Fruit fly (Drosophila melanogaster) whole organism, embryonic: ENCODE data around the gene RhoGEF4.

Source experiments
- BEAF-32 ChIP-seq: fragments of 200-800 bp; sonication (Bioruptor generic); optimal IDR thresholded peaks from 3 replicates; lab custom pipeline; 2017; ENCODE audit warnings: missing biosample characterization, missing genetic modification characterization, mild to moderate bottlenecking, moderate library complexity, missing genetic modification reagents
- CG10267 ChIP-seq: fragments of 200-800 bp; sonication (Bioruptor generic); optimal IDR thresholded peaks from 2 replicates; lab custom pipeline; 2018; ENCODE audit warnings: missing biosample characterization, mild to moderate bottlenecking, missing genetic modification characterization, moderate library complexity
- CG10431 ChIP-seq: fragments of 200-800 bp; sonication (Bioruptor generic); optimal IDR thresholded peaks from 3 replicates; lab custom pipeline; 2018; ENCODE audit warnings: missing biosample characterization, mild to moderate bottlenecking, missing genetic modification characterization
- CG11696 ChIP-seq: fragments of 200-800 bp; sonication (Bioruptor generic); IDR thresholded peaks from 2 replicates; pipeline ENCODE4 v1.3.6; 2022; ENCODE audit warnings: missing biosample characterization, missing genetic modification characterization
- CG12391 ChIP-seq: fragments of 200-800 bp; sonication (Bioruptor generic); optimal IDR thresholded peaks from 3 replicates; lab custom pipeline; 2018; ENCODE audit warnings: missing biosample characterization, mild to moderate bottlenecking, missing genetic modification characterization, moderate library complexity
- CG14667 ChIP-seq: fragments of 200-800 bp; sonication (Bioruptor generic); IDR thresholded peaks from 2 replicates; pipeline ENCODE4 v1.3.6; 2022; ENCODE audit warnings: missing biosample characterization, missing genetic modification characterization
- CG1603 ChIP-seq: fragments of 200-800 bp; sonication (Bioruptor generic); optimal IDR thresholded peaks from 2 replicates; lab custom pipeline; 2019; ENCODE audit warnings: missing biosample characterization, mild to moderate bottlenecking, missing genetic modification characterization, moderate library complexity
- CG17186 ChIP-seq: fragments of 200-800 bp; sonication (Bioruptor generic); optimal IDR thresholded peaks from 3 replicates; lab custom pipeline; 2017; ENCODE audit warnings: missing biosample characterization, missing genetic modification reagents, missing genetic modification characterization
- CG17361 ChIP-seq: fragments of 200-800 bp; sonication (Bioruptor generic); IDR thresholded peaks from 3 replicates; pipeline ENCODE4 v1.3.6; 2022; ENCODE audit warnings: missing biosample characterization, missing genetic modification characterization
- CG1792 ChIP-seq: fragments of 200-800 bp; sonication (Bioruptor generic); optimal IDR thresholded peaks from 2 replicates; lab custom pipeline; 2016; ENCODE audit warnings: missing biosample characterization, missing genetic modification characterization
- CG30020 ChIP-seq: fragments of 200-800 bp; optimal IDR thresholded peaks from 2 replicates; lab custom pipeline; 2019; ENCODE audit warnings: missing biosample characterization, mild to moderate bottlenecking, missing genetic modification characterization, moderate library complexity
- CG33557 ChIP-seq: fragments of 200-800 bp; sonication (Bioruptor generic); optimal IDR thresholded peaks from 2 replicates; lab custom pipeline; 2019; ENCODE audit warnings: missing biosample characterization, mild to moderate bottlenecking, missing genetic modification characterization, moderate library complexity
- CG42726 ChIP-seq: fragments of 200-800 bp; sonication (Bioruptor generic); IDR thresholded peaks from 2 replicates; pipeline ENCODE4 v1.3.6; 2022; ENCODE audit warnings: missing biosample characterization, missing genetic modification characterization; ENCODE audit not compliant: partially characterized antibody
- CG4282 ChIP-seq: fragments of 200-800 bp; sonication (Bioruptor generic); optimal IDR thresholded peaks from 2 replicates; lab custom pipeline; 2016; ENCODE audit warnings: missing biosample characterization, missing genetic modification characterization
- CG4617 ChIP-seq: fragments of 200-800 bp; sonication (Bioruptor generic); optimal IDR thresholded peaks from 3 replicates; lab custom pipeline; 2016; ENCODE audit warnings: missing biosample characterization, missing genetic modification characterization, borderline replicate concordance
- CG4820 ChIP-seq: fragments of 200-800 bp; sonication (Bioruptor generic); optimal IDR thresholded peaks from 3 replicates; lab custom pipeline; 2016; ENCODE audit warnings: missing biosample characterization, missing genetic modification characterization
- CG6175 ChIP-seq: fragments of 200-800 bp; sonication (Bioruptor generic); IDR thresholded peaks from 3 replicates; pipeline ENCODE4 v1.3.6; 2022; ENCODE audit warnings: missing biosample characterization, missing genetic modification characterization
- CG7556 ChIP-seq: fragments of 200-800 bp; sonication (Bioruptor generic); optimal IDR thresholded peaks from 2 replicates; lab custom pipeline; 2017; ENCODE audit warnings: missing biosample characterization, mild to moderate bottlenecking, missing genetic modification characterization
- CG7839 ChIP-seq: fragments of 200-800 bp; sonication (Bioruptor generic); optimal IDR thresholded peaks from 3 replicates; lab custom pipeline; 2018; ENCODE audit warnings: missing biosample characterization, mild to moderate bottlenecking, missing genetic modification characterization, moderate library complexity
- CG9727 ChIP-seq: fragments of 200-800 bp; sonication (Bioruptor generic); optimal IDR thresholded peaks from 3 replicates; lab custom pipeline; 2017; ENCODE audit warnings: missing biosample characterization, mild to moderate bottlenecking, missing genetic modification characterization
- CG9876 ChIP-seq: fragments of 200-800 bp; sonication (Bioruptor generic); optimal IDR thresholded peaks from 2 replicates; lab custom pipeline; 2016; ENCODE audit warnings: missing biosample characterization, missing genetic modification characterization
- CHES-1-like ChIP-seq: fragments of 200-800 bp; sonication (Bioruptor generic); optimal IDR thresholded peaks from 2 replicates; lab custom pipeline; 2016; ENCODE audit warnings: missing biosample characterization, missing genetic modification characterization
- CkIIα-i1 ChIP-seq: fragments of 200-800 bp; sonication (Bioruptor generic); IDR thresholded peaks from 2 replicates; pipeline ENCODE4 v1.3.6; 2022; ENCODE audit warnings: missing biosample characterization, missing genetic modification characterization
- Dbx ChIP-seq: fragments of 200-800 bp; sonication (Bioruptor generic); IDR thresholded peaks from 3 replicates; pipeline ENCODE4 v1.3.6; 2022; ENCODE audit warnings: missing biosample characterization, missing genetic modification characterization
- E2f1 ChIP-seq: fragments of 200-800 bp; sonication (Bioruptor generic); IDR thresholded peaks from 2 replicates; pipeline ENCODE4 v1.3.6; 2022; ENCODE audit warnings: missing biosample characterization, missing genetic modification characterization
- H15 ChIP-seq: fragments of 200-800 bp; sonication (Bioruptor generic); IDR thresholded peaks from 3 replicates; pipeline ENCODE4 v1.3.6; 2022; ENCODE audit warnings: missing biosample characterization, missing genetic modification characterization
- HmgD ChIP-seq: fragments of 200-800 bp; sonication (Bioruptor generic); optimal IDR thresholded peaks from 3 replicates; lab custom pipeline; 2016; ENCODE audit warnings: missing biosample characterization, missing genetic modification characterization
- Lim3 ChIP-seq: fragments of 200-800 bp; sonication (Bioruptor generic); IDR thresholded peaks from 2 replicates; pipeline ENCODE4 v1.3.6; 2022; ENCODE audit warnings: missing biosample characterization, missing genetic modification characterization
- Tbp ChIP-seq: fragments of >200 bp; optimal IDR thresholded peaks from 2 replicates; lab custom pipeline; 2018; ENCODE audit warnings: missing biosample characterization, missing genetic modification characterization
- YL-1 ChIP-seq: fragments of 200-800 bp; sonication (Bioruptor generic); optimal IDR thresholded peaks from 3 replicates; lab custom pipeline; 2017; ENCODE audit warnings: missing biosample characterization, mild to moderate bottlenecking, missing genetic modification characterization
- cg ChIP-seq: fragments of 200-800 bp; sonication (Bioruptor generic); optimal IDR thresholded peaks from 3 replicates; lab custom pipeline; 2019; ENCODE audit warnings: missing biosample characterization, mild to moderate bottlenecking, missing genetic modification characterization, moderate library complexity
- corto ChIP-seq: fragments of 200-800 bp; sonication (Bioruptor generic); optimal IDR thresholded peaks from 2 replicates; lab custom pipeline; 2016; ENCODE audit warnings: missing biosample characterization, mild to moderate bottlenecking, missing genetic modification characterization, moderate library complexity
- crp ChIP-seq, 2 experiments: fragments of 200-800 bp; sonication (Bioruptor generic); optimal IDR thresholded peaks; 2 replicates in 1 of 2; 3 replicates in 1 of 2; lab custom pipeline; 2017; ENCODE audit warnings: missing biosample characterization in 2 of 2, missing genetic modification characterization in 2 of 2, mild to moderate bottlenecking in 1 of 2, moderate library complexity in 1 of 2
- cwo ChIP-seq: fragments of 200-800 bp; sonication (Bioruptor generic); optimal IDR thresholded peaks from 3 replicates; lab custom pipeline; 2017; ENCODE audit warnings: missing biosample characterization, missing genetic modification characterization, mild to moderate bottlenecking, moderate library complexity, missing genetic modification reagents
- dpn ChIP-seq, 2 experiments: fragments of 200-800 bp; sonication (Bioruptor generic); optimal IDR thresholded peaks; 3 replicates each; lab custom pipeline; 2016; ENCODE audit warnings: missing biosample characterization in 2 of 2, missing genetic modification characterization in 2 of 2
- ftz-f1 ChIP-seq: fragments of 200-800 bp; sonication (Bioruptor generic); optimal IDR thresholded peaks from 2 replicates; lab custom pipeline; 2016; ENCODE audit warnings: missing biosample characterization, missing genetic modification characterization
- gfzf ChIP-seq: fragments of 200-800 bp; sonication (Bioruptor generic); optimal IDR thresholded peaks from 2 replicates; lab custom pipeline; 2016; ENCODE audit warnings: missing biosample characterization, mild to moderate bottlenecking, missing genetic modification characterization, moderate library complexity
- inv ChIP-seq: fragments of 200-800 bp; sonication (Bioruptor generic); IDR thresholded peaks from 2 replicates; pipeline ENCODE4 v1.3.6; 2022; ENCODE audit warnings: missing biosample characterization, missing genetic modification characterization; ENCODE audit not compliant: partially characterized antibody
- ken ChIP-seq: fragments of 200-800 bp; sonication (Bioruptor generic); IDR thresholded peaks from 3 replicates; pipeline ENCODE4 v1.3.6; 2022; ENCODE audit warnings: missing biosample characterization, missing genetic modification characterization
- lov ChIP-seq, 2 experiments: fragments of 200-800 bp in 1 of 2; fragments of >200 bp in 1 of 2; sonication (Bioruptor generic) in 1 of 2; IDR thresholded peaks in 1 of 2; optimal IDR thresholded peaks in 1 of 2; 2 replicates in 1 of 2; 3 replicates in 1 of 2; pipeline versions ENCODE4 v1.3.6 to Lab custom; 2017 to 2022; ENCODE audit warnings: missing biosample characterization in 1 of 2, missing genetic modification characterization in 1 of 2
- mirr ChIP-seq: fragments of 200-800 bp; sonication (Bioruptor generic); optimal IDR thresholded peaks from 3 replicates; lab custom pipeline; 2018; ENCODE audit warnings: missing biosample characterization, mild to moderate bottlenecking, missing genetic modification characterization
- nerfin-1 ChIP-seq: fragments of 200-800 bp; sonication (Bioruptor generic); optimal IDR thresholded peaks from 3 replicates; lab custom pipeline; 2019; ENCODE audit warnings: missing biosample characterization, mild to moderate bottlenecking, missing genetic modification characterization, moderate library complexity
- pho ChIP-seq: fragments of 200-800 bp; sonication (Bioruptor generic); optimal IDR thresholded peaks from 2 replicates; lab custom pipeline; 2016; ENCODE audit warnings: missing biosample characterization, missing genetic modification characterization
- scrt ChIP-seq: fragments of 200-800 bp; sonication (Bioruptor generic); optimal IDR thresholded peaks from 2 replicates; lab custom pipeline; 2018; ENCODE audit warnings: missing biosample characterization, mild to moderate bottlenecking, missing genetic modification characterization, moderate library complexity
- sob ChIP-seq: fragments of 200-800 bp; sonication (Bioruptor generic); IDR thresholded peaks from 2 replicates; pipeline ENCODE4 v1.3.6; 2022; ENCODE audit warnings: missing biosample characterization, missing genetic modification characterization
- sr ChIP-seq: fragments of 200-800 bp; sonication (Bioruptor generic); IDR thresholded peaks from 3 replicates; pipeline ENCODE4 v1.3.6; 2022; ENCODE audit warnings: missing biosample characterization, missing genetic modification characterization
- ssp ChIP-seq: fragments of 200-800 bp; sonication (Bioruptor generic); IDR thresholded peaks from 2 replicates; pipeline ENCODE4 v1.3.6; 2022; ENCODE audit warnings: missing biosample characterization, missing genetic modification characterization
- stwl ChIP-seq: fragments of 200-800 bp; sonication (Bioruptor generic); optimal IDR thresholded peaks from 3 replicates; lab custom pipeline; 2018; ENCODE audit warnings: missing biosample characterization, mild to moderate bottlenecking, missing genetic modification characterization, moderate library complexity
- trem ChIP-seq: fragments of 200-800 bp; optimal IDR thresholded peaks from 3 replicates; lab custom pipeline; 2019; ENCODE audit warnings: missing biosample characterization, mild to moderate bottlenecking, missing genetic modification characterization, moderate library complexity
- z ChIP-seq: fragments of 200-800 bp; sonication (Bioruptor generic); IDR thresholded peaks from 3 replicates; pipeline ENCODE4 v1.3.6; 2022; ENCODE audit warnings: missing biosample characterization, missing genetic modification characterization

The RhoGEF4 gene

DNA sequence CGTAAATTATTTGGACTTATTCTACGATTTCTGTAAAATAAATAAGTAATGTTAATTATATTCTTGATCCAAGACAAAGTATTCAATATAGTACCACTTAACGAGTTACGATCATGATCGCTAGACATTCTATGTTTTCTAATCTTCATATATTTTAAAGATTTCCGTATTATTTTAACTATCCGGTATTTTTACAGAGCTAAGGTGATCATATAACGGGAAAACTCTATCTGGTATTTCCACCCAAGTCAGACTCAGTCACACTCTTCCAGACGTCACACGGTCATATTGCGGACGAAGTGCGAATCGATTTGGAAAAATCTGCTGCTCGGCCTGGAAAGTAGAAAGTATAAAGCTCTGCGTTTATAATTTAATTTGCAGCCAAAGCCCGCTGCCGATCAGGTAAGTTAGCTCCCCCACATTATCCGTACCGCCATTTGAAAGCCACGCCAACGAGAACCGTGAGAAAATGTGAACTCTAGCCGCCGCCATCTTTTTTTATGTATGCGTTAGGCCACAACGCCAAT lies 16.1 kb upstream of the RhoGEF4 start, which contains the start of the genes lark and eco (continued):
- TF ChIP-seq gfzf (GFP tag; lab: Kevin White, UChicago) (peak; percentile 89), ken (GFP tag; lab: Robert Waterston, UW) (no peak), BEAF-32 (GFP tag; lab: Kevin White, UChicago) (peak; percentile 42), CG1603 (tag; lab: Kevin White, UChicago) (peak; percentile 61), scrt (no peak), dpn (GFP tag; optimal IDR thresholded peaks at IDR 0.05; lab: Kevin White, UChicago) (no peak), CG11696 (no peak), CG17361 (no peak; the same call in 2 of the 3 replicates), CG33557 (GFP tag; lab: Kevin White, UChicago) (peak; percentile 2), cwo (GFP tag; lab: Kevin White, UChicago) (no peak), CG7839 (tag; lab: Kevin White, UChicago) (no peak), trem (tag; lab: Kevin White, UChicago) (peak; percentile 26), CG30020 (tag; lab: Kevin White, UChicago) (peak; percentile 30), HmgD (peak; percentile 3), stwl (tag; lab: Kevin White, UChicago) (no peak), CG1792 (GFP tag; lab: Kevin White, UChicago) (no peak), sr (GFP tag; lab: Robert Waterston, UW) (no peak), Lim3 (no peak), corto (no peak), inv (GFP tag; lab: Robert Waterston, UW) (no peak), z (GFP tag; lab: Robert Waterston, UW) (no peak), CG9727 (GFP tag; lab: Kevin White, UChicago) (no peak), CkIIα-i1 (no peak), mirr (GFP tag; lab: Kevin White, UChicago) (no peak), CG12391 (tag; lab: Kevin White, UChicago) (peak; percentile 20), cg (GFP tag; lab: Kevin White, UChicago) (no peak), sob (no peak), CG10431 (GFP tag; lab: Kevin White, UChicago) (no peak), CG4820 (GFP tag; lab: Kevin White, UChicago) (no peak), CG14667 (no peak), CG10267 (tag; lab: Kevin White, UChicago) (peak; percentile 83), E2f1 (GFP tag; lab: Robert Waterston, UW) (no peak), crp (GFP tag; optimal IDR thresholded peaks at IDR 0.05; lab: Kevin White, UChicago) (no peak), ftz-f1 (GFP tag; lab: Kevin White, UChicago) (no peak), YL-1 (GFP tag; lab: Kevin White, UChicago) (peak; percentile 96), nerfin-1 (tag; lab: Kevin White, UChicago) (no peak), CG17186 (no peak), CG9876 (GFP tag; lab: Kevin White, UChicago) (no peak), lov (optimal IDR thresholded peaks at IDR 0.05; lab: Kevin White, UChicago) (no peak), lov (GFP tag; IDR thresholded peaks at IDR 0.05; lab: Robert Waterston, UW) (no peak), CG6175 (no peak), Dbx (GFP tag; lab: Robert Waterston, UW) (no peak), CG42726 (GFP tag; lab: Robert Waterston, UW) (peak; percentile 31; the same call in 1 of the 2 replicates), pho (GFP tag; lab: Kevin White, UChicago) (no peak), ssp (GFP tag; lab: Robert Waterston, UW) (no peak), CG4282 (no peak), CG7556 (GFP tag; lab: Kevin White, UChicago) (no peak), H15 (GFP tag; lab: Robert Waterston, UW) (no peak), CHES-1-like (no peak), Tbp (no peak), CG4617 (GFP tag; lab: Kevin White, UChicago) (peak; percentile 79)
